Worm (Caenorhabditis elegans): ENCODE measurements around the gene sfxn-5.
A peak's percentile ranks its signal among the peaks of the same experiment; 100 is the strongest.

sfxn-5 gene

DNA sequence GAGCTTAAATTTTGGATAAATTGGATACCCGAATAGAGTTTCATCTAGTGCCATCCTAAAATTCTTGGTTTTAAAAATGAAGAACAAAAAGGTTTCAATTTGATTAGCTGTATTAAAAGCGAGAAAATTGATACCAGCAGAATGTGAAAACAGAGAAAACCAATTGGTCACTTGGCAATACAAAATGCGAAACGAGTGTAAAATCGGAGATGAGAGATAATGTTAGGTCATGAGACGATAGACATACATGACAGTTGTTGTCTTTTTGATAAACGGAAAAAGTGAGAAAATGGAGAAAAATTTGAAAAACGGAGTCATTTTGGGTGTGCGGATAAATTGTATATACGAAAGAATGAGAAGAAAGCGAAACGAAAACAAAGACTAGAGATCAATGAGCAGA lies at the start of gene sfxn-5:
sfxn-5 (minus strand) TSS at position 55 of the 400 bp plus-strand sequence.
- TF ChIP-seq hnd-1 (tag; optimal IDR thresholded peaks at IDR 0.05) (no peak), hmbx-1 (tag; optimal IDR thresholded peaks at IDR 0.05) (no peak), F13C5.2 (tag; optimal IDR thresholded peaks at IDR 0.05) (no peak), hmg-4 (GFP tag; optimal IDR thresholded peaks at IDR 0.05) (no peak)

DNA sequence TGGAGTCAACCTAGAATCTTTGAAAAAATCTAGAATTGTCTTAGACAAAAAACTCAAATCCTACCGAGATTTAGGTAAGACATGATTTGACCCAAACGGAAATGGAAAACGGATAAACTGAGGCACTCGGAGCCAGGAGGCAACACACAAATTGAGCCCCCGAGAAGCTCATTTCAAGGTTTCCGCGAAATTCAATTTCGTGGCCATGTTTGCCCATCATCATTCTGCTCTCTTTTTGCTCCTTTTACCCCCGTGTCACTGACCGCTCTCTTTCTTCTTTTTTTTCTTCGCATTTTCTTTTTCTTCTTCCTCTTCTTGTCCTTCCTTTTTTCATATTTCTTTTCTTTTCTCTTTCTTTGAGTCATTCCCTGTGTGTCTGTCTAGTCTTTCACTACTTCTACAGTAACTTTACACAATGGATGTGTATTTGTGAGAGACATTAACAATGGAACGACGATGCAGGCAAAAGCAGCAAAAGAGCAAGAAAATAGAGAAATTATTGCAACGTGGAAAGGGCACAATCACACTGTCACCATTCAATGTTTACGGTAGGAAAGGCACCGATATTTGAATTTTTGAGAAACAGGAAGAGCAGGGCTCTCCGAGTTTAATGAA lies 48.0 kb upstream of the sfxn-5 start:
- no peak for TF ChIP-seq tra-4 (tag; optimal IDR thresholded peaks at IDR 0.05)
- TF ChIP-seq B0310.2 (tag; optimal IDR thresholded peaks at IDR 0.05) = no peak
- no peak for TF ChIP-seq tbx-11 (GFP tag; IDR thresholded peaks at IDR 0.05)
- TF ChIP-seq ets-7 (tag; optimal IDR thresholded peaks at IDR 0.05) = no peak
- TF ChIP-seq tbx-37 (GFP tag; conservative IDR thresholded peaks at IDR 0.05) = no peak
- no peak for TF ChIP-seq flt-1 (GFP tag; IDR thresholded peaks at IDR 0.05)
- no peak for TF ChIP-seq pes-1 (GFP tag; IDR thresholded peaks at IDR 0.05)
- no peak for TF ChIP-seq hnd-1 (tag; optimal IDR thresholded peaks at IDR 0.05)

DNA sequence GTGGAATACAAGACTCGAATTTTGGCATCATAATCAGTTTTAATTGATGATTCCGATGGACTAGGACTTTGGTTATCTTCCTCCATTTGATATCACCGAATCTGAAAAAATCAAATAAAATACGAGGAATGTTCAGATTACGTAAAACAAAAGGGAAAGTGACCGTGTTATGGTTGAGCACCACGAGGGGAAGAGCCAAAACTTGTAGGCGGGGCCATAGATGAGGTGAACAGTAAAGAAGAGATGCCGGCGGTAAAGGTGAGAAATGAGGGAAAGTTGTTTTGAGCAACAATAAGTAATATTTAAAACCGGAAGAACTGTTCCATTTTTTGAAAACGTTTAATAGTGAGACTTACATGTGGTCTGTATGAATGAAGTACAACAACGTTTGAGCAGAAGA lies 45.1 kb upstream of the sfxn-5 start, which contains the start of gene F10B5.3:
F10B5.3 (minus strand) TSS at position 101 of the 400 bp plus-strand sequence.
- TF ChIP-seq sea-1 (GFP tag; conservative IDR thresholded peaks at IDR 0.05) = no peak

DNA sequence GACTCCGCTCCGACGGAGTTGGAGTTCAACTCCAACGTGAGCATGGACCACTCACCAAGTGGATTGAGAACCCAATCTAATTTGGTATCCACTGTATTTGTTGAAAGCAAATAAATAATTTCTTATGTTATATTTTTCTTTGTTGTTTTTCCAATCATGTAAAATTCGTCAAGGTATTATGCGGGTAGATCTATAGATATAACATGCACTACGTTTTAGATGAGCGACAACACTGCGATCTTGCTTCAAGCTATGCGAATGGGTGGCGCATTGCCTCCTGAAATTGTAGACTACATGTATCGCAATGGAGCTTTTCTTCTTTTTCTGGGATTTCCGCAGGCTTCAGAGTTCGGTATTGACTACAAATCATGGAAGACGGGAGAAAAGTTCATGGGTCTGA lies 39.7 kb upstream of the sfxn-5 start, which contains the start of gene F10B5.2:
F10B5.2 (plus strand) TSS at position 220 of the 400 bp plus-strand sequence.
- no peak for TF ChIP-seq ceh-13 (GFP tag; optimal IDR thresholded peaks at IDR 0.05)
- no peak for TF ChIP-seq B0310.2 (tag; optimal IDR thresholded peaks at IDR 0.05)
- TF ChIP-seq aly-1 (tag; optimal IDR thresholded peaks at IDR 0.05) = no peak
- no peak for TF ChIP-seq pes-1 (GFP tag; IDR thresholded peaks at IDR 0.05)
- TF ChIP-seq scrt-1 (GFP tag; IDR thresholded peaks at IDR 0.05) = no peak
- TF ChIP-seq tbx-11 (GFP tag; IDR thresholded peaks at IDR 0.05) = no peak
- TF ChIP-seq ets-7 (tag; optimal IDR thresholded peaks at IDR 0.05) = no peak
- TF ChIP-seq hmg-4 (GFP tag; optimal IDR thresholded peaks at IDR 0.05) = no peak
- no peak for TF ChIP-seq F13C5.2 (tag; optimal IDR thresholded peaks at IDR 0.05)
- TF ChIP-seq hmbx-1 (tag; optimal IDR thresholded peaks at IDR 0.05) = no peak
- no peak for TF ChIP-seq hnd-1 (tag; optimal IDR thresholded peaks at IDR 0.05)
- no peak for TF ChIP-seq sea-1 (GFP tag; conservative IDR thresholded peaks at IDR 0.05)
- no peak for TF ChIP-seq flt-1 (GFP tag; IDR thresholded peaks at IDR 0.05)
- TF ChIP-seq ceh-36 (tag; optimal IDR thresholded peaks at IDR 0.05) = no peak
- no peak for TF ChIP-seq ama-1 (optimal IDR thresholded peaks at IDR 0.05)
- no peak for TF ChIP-seq tbx-37 (GFP tag; conservative IDR thresholded peaks at IDR 0.05)
- no peak for TF ChIP-seq tra-4 (tag; optimal IDR thresholded peaks at IDR 0.05)

DNA sequence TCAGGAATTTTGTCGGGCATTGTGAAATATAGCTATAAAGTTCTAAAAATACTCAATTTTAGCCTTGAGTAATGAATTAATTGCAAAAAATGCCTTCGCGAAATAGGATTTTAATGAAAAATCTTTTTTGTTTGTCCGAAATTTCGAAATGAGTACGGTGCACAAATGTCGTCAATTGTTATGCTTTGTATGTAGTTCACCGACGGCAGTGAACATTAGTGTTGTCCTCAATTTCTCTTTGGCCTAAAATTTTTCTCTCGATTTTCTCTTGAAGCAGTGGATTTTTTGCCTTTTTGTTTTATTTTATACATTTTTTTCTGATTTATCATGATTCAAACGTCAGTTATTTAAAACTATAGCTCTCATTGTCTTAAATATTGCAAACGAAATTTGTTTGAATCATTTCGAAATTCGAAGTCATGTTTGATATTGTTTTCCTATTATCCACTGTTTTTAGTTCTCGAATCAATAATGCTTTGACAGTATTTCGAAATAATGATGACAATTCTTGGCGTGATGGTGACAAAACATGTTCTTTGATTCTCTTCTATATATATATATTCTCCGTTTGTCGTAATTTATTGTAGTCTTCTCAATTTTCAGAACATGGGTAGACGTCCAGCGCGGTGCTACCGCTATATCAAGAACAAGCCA lies 38.6 kb upstream of the sfxn-5 start, which contains the start of the genes ints-11 and rpl-10:
ints-11 (minus strand) TSS at position 201 of the 654 bp plus-strand sequence.
rpl-10 (plus strand) TSS at position 604 of the 654 bp plus-strand sequence.
- no peak for TF ChIP-seq F13C5.2 (tag; optimal IDR thresholded peaks at IDR 0.05)
- TF ChIP-seq scrt-1 (GFP tag; IDR thresholded peaks at IDR 0.05) = no peak
- no peak for TF ChIP-seq aly-1 (tag; optimal IDR thresholded peaks at IDR 0.05)
- no peak for TF ChIP-seq hnd-1 (tag; optimal IDR thresholded peaks at IDR 0.05)
- no peak for TF ChIP-seq pes-1 (GFP tag; IDR thresholded peaks at IDR 0.05)

DNA sequence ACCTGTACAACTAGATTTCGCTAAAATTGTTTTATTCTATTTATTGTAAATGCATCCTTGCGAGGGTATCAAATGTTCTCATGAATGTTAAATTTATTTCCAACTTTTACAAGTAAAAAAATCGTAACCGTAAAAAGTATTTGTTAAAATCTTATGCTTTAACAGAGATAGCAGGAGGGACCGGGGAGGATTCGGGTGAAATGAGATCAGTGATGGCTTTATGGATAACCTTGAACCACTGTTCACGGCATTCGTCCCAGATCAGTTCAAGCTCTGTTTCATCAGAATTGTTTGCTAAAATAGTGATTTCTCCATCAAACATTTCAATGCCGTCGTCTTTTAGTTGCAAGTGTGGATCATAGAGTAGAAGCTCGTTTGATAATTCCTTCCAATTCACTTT lies 36.3 kb upstream of the sfxn-5 start:
- TF ChIP-seq sea-1 (GFP tag; conservative IDR thresholded peaks at IDR 0.05) (no peak), scrt-1 (GFP tag; IDR thresholded peaks at IDR 0.05) (no peak), hmbx-1 (tag; optimal IDR thresholded peaks at IDR 0.05) (no peak), ceh-13 (GFP tag; optimal IDR thresholded peaks at IDR 0.05) (no peak), tra-4 (tag; optimal IDR thresholded peaks at IDR 0.05) (no peak), ama-1 (optimal IDR thresholded peaks at IDR 0.05) (no peak), ets-7 (tag; optimal IDR thresholded peaks at IDR 0.05) (no peak), pes-1 (GFP tag; IDR thresholded peaks at IDR 0.05) (no peak), F13C5.2 (tag; optimal IDR thresholded peaks at IDR 0.05) (no peak), ceh-36 (tag; optimal IDR thresholded peaks at IDR 0.05) (no peak), B0310.2 (tag; optimal IDR thresholded peaks at IDR 0.05) (no peak), hnd-1 (tag; optimal IDR thresholded peaks at IDR 0.05) (no peak), aly-1 (tag; optimal IDR thresholded peaks at IDR 0.05) (no peak), tbx-11 (GFP tag; IDR thresholded peaks at IDR 0.05) (no peak), tbx-37 (GFP tag; conservative IDR thresholded peaks at IDR 0.05) (no peak), flt-1 (GFP tag; IDR thresholded peaks at IDR 0.05) (no peak), hmg-4 (GFP tag; optimal IDR thresholded peaks at IDR 0.05) (no peak)

DNA sequence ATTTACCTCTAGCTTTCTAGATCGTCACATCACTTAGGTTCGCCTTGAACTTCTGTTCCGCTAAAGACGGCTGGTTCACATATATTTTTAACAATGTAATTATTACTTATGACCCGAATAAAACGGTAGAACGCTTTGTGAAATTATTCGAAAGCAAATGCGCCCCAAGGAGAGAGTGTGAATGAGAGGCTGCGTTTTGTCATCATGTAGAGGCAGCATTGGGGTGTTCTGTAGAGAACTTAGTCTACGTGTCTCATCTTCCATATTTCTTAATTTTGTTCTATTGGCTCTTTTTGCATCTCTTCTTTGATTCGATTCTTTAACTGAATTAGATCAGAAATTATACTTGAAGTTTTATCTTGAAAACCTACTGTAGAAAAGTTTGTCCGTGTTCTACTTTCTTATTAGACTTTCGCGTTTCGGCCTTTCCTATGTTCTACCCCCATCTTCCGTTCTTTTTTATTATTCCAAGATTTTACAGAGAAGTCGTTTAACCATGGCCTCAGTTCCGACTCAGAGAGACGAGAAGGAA lies 33.2 kb upstream of the sfxn-5 start, which contains the start of gene cdc-48.2:
cdc-48.2 (plus strand) TSS at position 482 of the 532 bp plus-strand sequence.
- no peak for TF ChIP-seq hnd-1 (tag; optimal IDR thresholded peaks at IDR 0.05)

DNA sequence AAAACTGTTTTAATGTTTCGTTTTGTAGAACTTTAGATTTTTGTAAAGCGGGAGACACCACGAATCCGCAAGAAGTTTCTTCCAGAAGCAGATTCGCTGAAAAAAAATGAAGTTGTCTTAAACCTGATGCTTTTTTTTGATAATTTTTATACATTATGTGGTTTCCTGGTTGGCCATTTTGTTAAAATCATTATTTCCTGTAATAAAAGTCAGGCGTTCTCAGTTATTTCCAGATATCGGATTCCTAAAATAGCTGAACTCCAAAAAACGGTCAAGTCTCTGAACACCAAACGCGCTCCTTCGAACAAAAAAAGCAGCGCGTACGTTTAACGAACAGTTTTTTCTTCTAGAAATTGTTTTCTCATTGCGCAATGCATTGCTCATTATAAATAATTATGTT lies 32.5 kb upstream of the sfxn-5 start:
- TF ChIP-seq ceh-13 (GFP tag; optimal IDR thresholded peaks at IDR 0.05) (peak; percentile 20), B0310.2 (tag; optimal IDR thresholded peaks at IDR 0.05) (no peak), scrt-1 (GFP tag; IDR thresholded peaks at IDR 0.05) (no peak)

Data from whole organism, early embryonic.